Fruit fly (Drosophila melanogaster) whole organism, prepupa: ENCODE results near the gene Lk.

Experiments used
- Blimp-1 ChIP-seq: fragments of 200-800 bp; sonication (Bioruptor generic); optimal IDR thresholded peaks from 3 replicates; lab custom pipeline; 2017; ENCODE audit warnings: missing biosample characterization, missing genetic modification characterization, mild to moderate bottlenecking, moderate library complexity, missing genetic modification reagents
- CG10631 ChIP-seq: fragments of 200-800 bp; sonication (Bioruptor generic); optimal IDR thresholded peaks from 2 replicates; lab custom pipeline; 2016; ENCODE audit warnings: missing biosample characterization, missing genetic modification characterization
- CG15336 ChIP-seq: fragments of 200-800 bp; sonication (Bioruptor generic); IDR thresholded peaks from 2 replicates; pipeline ENCODE4 v1.3.6; 2022; ENCODE audit warnings: missing biosample characterization, missing genetic modification characterization
- CG1621 ChIP-seq: fragments of 200-800 bp; sonication (Bioruptor generic); optimal IDR thresholded peaks from 3 replicates; lab custom pipeline; 2018; ENCODE audit warnings: missing biosample characterization, mild to moderate bottlenecking, missing genetic modification characterization
- CG16779 ChIP-seq: fragments of 200-800 bp; sonication (Bioruptor generic); optimal IDR thresholded peaks from 3 replicates; lab custom pipeline; 2017; ENCODE audit warnings: missing biosample characterization, mild to moderate bottlenecking, missing genetic modification characterization
- CG3032 ChIP-seq: fragments of 200-800 bp; optimal IDR thresholded peaks from 2 replicates; lab custom pipeline; 2019; ENCODE audit warnings: missing biosample characterization, mild to moderate bottlenecking, missing genetic modification characterization, moderate library complexity
- CG31627 ChIP-seq: fragments of 200-800 bp; sonication (Bioruptor generic); optimal IDR thresholded peaks from 3 replicates; lab custom pipeline; 2016; ENCODE audit warnings: missing biosample characterization, missing genetic modification characterization
- CG34406 ChIP-seq: fragments of 200-800 bp; sonication (Bioruptor generic); optimal IDR thresholded peaks from 3 replicates; lab custom pipeline; 2016; ENCODE audit warnings: missing biosample characterization, missing genetic modification characterization
- CG3919 ChIP-seq: fragments of 200-800 bp; sonication (Bioruptor generic); optimal IDR thresholded peaks from 3 replicates; lab custom pipeline; 2016; ENCODE audit warnings: missing biosample characterization, missing genetic modification characterization
- CG6276 ChIP-seq: fragments of 200-800 bp; sonication (Bioruptor generic); optimal IDR thresholded peaks from 2 replicates; lab custom pipeline; 2017; ENCODE audit warnings: missing biosample characterization, mild to moderate bottlenecking, missing genetic modification characterization
- CG6792 ChIP-seq: fragments of 200-800 bp; sonication (Bioruptor generic); optimal IDR thresholded peaks from 3 replicates; lab custom pipeline; 2016; ENCODE audit warnings: missing biosample characterization, missing genetic modification characterization
- CG6808 ChIP-seq: fragments of 200-800 bp; sonication (Bioruptor generic); optimal IDR thresholded peaks from 3 replicates; lab custom pipeline; 2017; ENCODE audit warnings: missing biosample characterization, missing genetic modification characterization, mild to moderate bottlenecking, moderate library complexity, missing genetic modification reagents
- CG6854 ChIP-seq: fragments of 200-800 bp; sonication (Bioruptor generic); optimal IDR thresholded peaks from 2 replicates; lab custom pipeline; 2017; ENCODE audit warnings: missing biosample characterization, mild to moderate bottlenecking, missing genetic modification characterization
- CG7368 ChIP-seq: fragments of 200-800 bp; sonication (Bioruptor generic); optimal IDR thresholded peaks from 3 replicates; lab custom pipeline; 2016; ENCODE audit warnings: missing biosample characterization, missing genetic modification characterization
- CG8119 ChIP-seq: fragments of 200-800 bp; sonication (Bioruptor generic); IDR thresholded peaks from 3 replicates; pipeline ENCODE4 v1.3.6; 2022; ENCODE audit warnings: missing biosample characterization, missing genetic modification characterization
- CG8319 ChIP-seq: fragments of 200-800 bp; sonication (Bioruptor generic); optimal IDR thresholded peaks from 3 replicates; lab custom pipeline; 2016; ENCODE audit warnings: missing biosample characterization, missing genetic modification characterization
- CG8632 ChIP-seq: fragments of 200-800 bp; sonication (Bioruptor generic); optimal IDR thresholded peaks from 3 replicates; lab custom pipeline; 2016; ENCODE audit warnings: missing biosample characterization, missing genetic modification characterization
- CG9139 ChIP-seq: fragments of 200-800 bp; sonication (Bioruptor generic); optimal IDR thresholded peaks from 3 replicates; lab custom pipeline; 2017; ENCODE audit warnings: missing biosample characterization, mild to moderate bottlenecking, missing genetic modification characterization
- Eip75B ChIP-seq: fragments of 200-800 bp; sonication (Bioruptor generic); optimal IDR thresholded peaks from 3 replicates; lab custom pipeline; 2016; ENCODE audit warnings: missing biosample characterization, missing genetic modification characterization
- Eip78C ChIP-seq: fragments of 200-800 bp; sonication (Bioruptor generic); peaks from one replicate; lab custom pipeline; 2016; ENCODE audit warnings: missing biosample characterization, missing genetic modification characterization
- Ets21C ChIP-seq: fragments of 200-800 bp; sonication (Bioruptor generic); optimal IDR thresholded peaks from 3 replicates; lab custom pipeline; 2016; ENCODE audit warnings: missing biosample characterization, missing genetic modification characterization
- Ets96B ChIP-seq: fragments of 200-800 bp; optimal IDR thresholded peaks from 2 replicates; lab custom pipeline; 2019; ENCODE audit warnings: missing biosample characterization, mild to moderate bottlenecking, missing genetic modification characterization, moderate library complexity
- Hr4 ChIP-seq: fragments of 200-800 bp; sonication (Bioruptor generic); optimal IDR thresholded peaks from 3 replicates; lab custom pipeline; 2016; ENCODE audit warnings: missing biosample characterization, missing genetic modification characterization
- Met ChIP-seq: fragments of 200-800 bp; sonication (Bioruptor generic); optimal IDR thresholded peaks from 3 replicates; lab custom pipeline; 2016; ENCODE audit warnings: missing biosample characterization, missing genetic modification characterization
- Smox ChIP-seq: fragments of 200-800 bp; sonication (Bioruptor generic); optimal IDR thresholded peaks from 3 replicates; lab custom pipeline; 2016; ENCODE audit warnings: missing biosample characterization, missing genetic modification characterization
- Sox102F ChIP-seq: fragments of 200-800 bp; sonication (Bioruptor generic); optimal IDR thresholded peaks from 2 replicates; lab custom pipeline; 2016; ENCODE audit warnings: missing biosample characterization, mild to moderate bottlenecking, missing genetic modification characterization
- Sox14 ChIP-seq: fragments of 200-800 bp; sonication (Bioruptor generic); optimal IDR thresholded peaks from 3 replicates; lab custom pipeline; 2016; ENCODE audit warnings: missing biosample characterization, missing genetic modification characterization
- Sox15 ChIP-seq: fragments of 200-800 bp; sonication (Bioruptor generic); optimal IDR thresholded peaks from 3 replicates; lab custom pipeline; 2016; ENCODE audit warnings: missing biosample characterization, missing genetic modification characterization
- achi ChIP-seq: fragments of 200-800 bp; sonication (Bioruptor generic); optimal IDR thresholded peaks from 3 replicates; lab custom pipeline; 2016; ENCODE audit warnings: missing biosample characterization, missing genetic modification characterization
- acj6 ChIP-seq: fragments of 200-800 bp; sonication (Bioruptor generic); optimal IDR thresholded peaks from 3 replicates; lab custom pipeline; 2016; ENCODE audit warnings: missing biosample characterization, missing genetic modification characterization
- cyc ChIP-seq: fragments of 200-800 bp; sonication (Bioruptor generic); optimal IDR thresholded peaks from 3 replicates; lab custom pipeline; 2016; ENCODE audit warnings: missing biosample characterization, missing genetic modification characterization
- dac ChIP-seq: fragments of 200-800 bp; sonication (Bioruptor generic); optimal IDR thresholded peaks from 2 replicates; lab custom pipeline; 2017; ENCODE audit warnings: missing biosample characterization, mild to moderate bottlenecking, missing genetic modification characterization
- eg ChIP-seq: fragments of 200-800 bp; sonication (Bioruptor generic); IDR thresholded peaks from 3 replicates; pipeline ENCODE4 v1.3.6; 2022; ENCODE audit warnings: missing biosample characterization, missing genetic modification characterization
- esn ChIP-seq: fragments of 200-800 bp; sonication (Bioruptor generic); optimal IDR thresholded peaks from 2 replicates; lab custom pipeline; 2016; ENCODE audit warnings: missing biosample characterization, mild to moderate bottlenecking, missing genetic modification characterization, moderate library complexity
- fd59A ChIP-seq: fragments of 200-800 bp; sonication (Bioruptor generic); optimal IDR thresholded peaks from 2 replicates; lab custom pipeline; 2017; ENCODE audit warnings: missing biosample characterization, mild to moderate bottlenecking, missing genetic modification characterization, missing genetic modification reagents
- fd85E ChIP-seq: fragments of 200-800 bp; sonication (Bioruptor generic); optimal IDR thresholded peaks from 3 replicates; lab custom pipeline; 2016; ENCODE audit warnings: missing biosample characterization, missing genetic modification characterization
- fkh ChIP-seq: fragments of 200-800 bp; sonication (Bioruptor generic); optimal IDR thresholded peaks from 3 replicates; lab custom pipeline; 2017; ENCODE audit warnings: missing biosample characterization, mild to moderate bottlenecking, missing genetic modification characterization, moderate library complexity
- lz ChIP-seq: fragments of 200-800 bp; sonication (Bioruptor generic); optimal IDR thresholded peaks from 3 replicates; lab custom pipeline; 2016; ENCODE audit warnings: missing biosample characterization, missing genetic modification characterization
- net ChIP-seq: fragments of 200-800 bp; sonication (Bioruptor generic); optimal IDR thresholded peaks from 3 replicates; lab custom pipeline; 2016; ENCODE audit warnings: missing biosample characterization, missing genetic modification characterization
- pdm3 ChIP-seq: fragments of 200-800 bp; sonication (Bioruptor generic); optimal IDR thresholded peaks from 3 replicates; lab custom pipeline; 2016; ENCODE audit warnings: missing biosample characterization, missing genetic modification characterization
- salr ChIP-seq, 2 experiments: fragments of 200-800 bp; sonication (Bioruptor generic); optimal IDR thresholded peaks; 3 replicates each; lab custom pipeline; 2016 to 2018; ENCODE audit warnings: missing biosample characterization in 2 of 2, missing genetic modification characterization in 2 of 2, mild to moderate bottlenecking in 1 of 2
- ss ChIP-seq, 2 experiments: fragments of 200-800 bp; sonication (Bioruptor generic); optimal IDR thresholded peaks; 2 replicates in 1 of 2; 3 replicates in 1 of 2; lab custom pipeline; 2017 to 2018; ENCODE audit warnings: mild to moderate bottlenecking in 2 of 2, missing biosample characterization in 2 of 2, missing genetic modification characterization in 2 of 2, moderate library complexity in 1 of 2
- topi ChIP-seq: fragments of 200-800 bp; sonication (Bioruptor generic); optimal IDR thresholded peaks from 3 replicates; lab custom pipeline; 2016; ENCODE audit warnings: missing biosample characterization, missing genetic modification characterization
- vri ChIP-seq: fragments of 200-800 bp; sonication (Bioruptor generic); optimal IDR thresholded peaks from 3 replicates; lab custom pipeline; 2016; ENCODE audit warnings: missing biosample characterization, mild to moderate bottlenecking, missing genetic modification characterization

Gene Lk

dm6 chr3L:14544987-14545943 lies 15.3 kb downstream of the Lk start (continued):
- TF ChIP-seq CG31627 (GFP tag; lab: Kevin White, UChicago) (peak; percentile 54), CG8632 (GFP tag; lab: Kevin White, UChicago) (peak; percentile 46), CG10631 (GFP tag; lab: Kevin White, UChicago) (peak; percentile 56), CG8119 (GFP tag; lab: Robert Waterston, UW) (no peak), Eip75B (GFP tag; lab: Kevin White, UChicago) (peak; percentile 41), fd59A (GFP tag; lab: Kevin White, UChicago) (no peak), CG3919 (GFP tag; lab: Kevin White, UChicago) (peak; percentile 36), Sox14 (peak; percentile 14), Sox102F (GFP tag; lab: Kevin White, UChicago) (peak; percentile 68), CG7368 (GFP tag; lab: Kevin White, UChicago) (no peak), Smox (GFP tag; lab: Kevin White, UChicago) (peak; percentile 35), achi (GFP tag; lab: Kevin White, UChicago) (peak; percentile 27), pdm3 (GFP tag; lab: Kevin White, UChicago) (peak; percentile 62), CG6792 (GFP tag; lab: Kevin White, UChicago) (peak; percentile 23), CG1621 (tag; lab: Kevin White, UChicago) (no peak), Ets21C (GFP tag; lab: Kevin White, UChicago) (no peak), lz (GFP tag; lab: Kevin White, UChicago) (peak; percentile 49), Met (peak; percentile 60), CG16779 (tag; lab: Kevin White, UChicago) (no peak), dac (GFP tag; lab: Kevin White, UChicago) (no peak), Sox15 (GFP tag; lab: Kevin White, UChicago) (peak; percentile 36), eg (GFP tag; lab: Robert Waterston, UW) (0 out of 3 replicates have a peak, but pooled peaks have one; percentile 34), CG6276 (GFP tag; lab: Kevin White, UChicago) (no peak), CG8319 (GFP tag; lab: Kevin White, UChicago) (peak; percentile 39), Hr4 (GFP tag; lab: Kevin White, UChicago) (peak; percentile 44), vri (peak; percentile 22), salr (GFP tag; optimal IDR thresholded peaks at IDR 0.05; lab: Kevin White, UChicago) (peak in 1 of 2 experiments; percentile 55), Ets96B (tag; lab: Kevin White, UChicago) (peak; percentile 33), topi (GFP tag; lab: Kevin White, UChicago) (peak; percentile 56), CG15336 (GFP tag; lab: Robert Waterston, UW) (0 out of 2 replicates have a peak, but pooled peaks have one; percentile 15), CG3032 (peak; percentile 26), CG6854 (GFP tag; lab: Kevin White, UChicago) (no peak)

dm6 chr3L:14543971-14544655 lies 16.5 kb downstream of the Lk start:
- TF ChIP-seq cyc (GFP tag; lab: Kevin White, UChicago) (no peak), Blimp-1 (GFP tag; lab: Kevin White, UChicago) (no peak), net (GFP tag; lab: Kevin White, UChicago) (peak; percentile 68), CG16779 (tag; lab: Kevin White, UChicago) (no peak), CG9139 (GFP tag; lab: Kevin White, UChicago) (peak; percentile 59), fkh (GFP tag; lab: Kevin White, UChicago) (peak; percentile 83), Eip75B (GFP tag; lab: Kevin White, UChicago) (peak; percentile 48), Sox14 (no peak), CG7368 (GFP tag; lab: Kevin White, UChicago) (peak; percentile 49), CG6808 (peak; percentile 74), CG10631 (GFP tag; lab: Kevin White, UChicago) (peak; percentile 86), esn (GFP tag; lab: Kevin White, UChicago) (peak; percentile 22), pdm3 (GFP tag; lab: Kevin White, UChicago) (peak; percentile 39), Met (peak; percentile 1), acj6 (peak; percentile 58), CG15336 (GFP tag; lab: Robert Waterston, UW) (peak; percentile 46; the same call in 1 of the 2 replicates), CG8119 (GFP tag; lab: Robert Waterston, UW) (peak; percentile 55; the same call in 1 of the 3 replicates), CG3032 (peak; percentile 74), CG1621 (tag; lab: Kevin White, UChicago) (peak; percentile 86), fd85E (GFP tag; lab: Kevin White, UChicago) (no peak), Sox102F (GFP tag; lab: Kevin White, UChicago) (peak; percentile 30), Eip78C (peak; percentile 83), CG8319 (GFP tag; lab: Kevin White, UChicago) (peak; percentile 44), CG8632 (GFP tag; lab: Kevin White, UChicago) (peak; percentile 52), ss (GFP tag; optimal IDR thresholded peaks at IDR 0.05; lab: Kevin White, UChicago) (peak; percentile 67 to 75), topi (GFP tag; lab: Kevin White, UChicago) (peak; percentile 20), CG34406 (GFP tag; lab: Kevin White, UChicago) (peak; percentile 24)
